Worm (Caenorhabditis elegans): ENCODE results near the gene nlp-16.

DNA sequence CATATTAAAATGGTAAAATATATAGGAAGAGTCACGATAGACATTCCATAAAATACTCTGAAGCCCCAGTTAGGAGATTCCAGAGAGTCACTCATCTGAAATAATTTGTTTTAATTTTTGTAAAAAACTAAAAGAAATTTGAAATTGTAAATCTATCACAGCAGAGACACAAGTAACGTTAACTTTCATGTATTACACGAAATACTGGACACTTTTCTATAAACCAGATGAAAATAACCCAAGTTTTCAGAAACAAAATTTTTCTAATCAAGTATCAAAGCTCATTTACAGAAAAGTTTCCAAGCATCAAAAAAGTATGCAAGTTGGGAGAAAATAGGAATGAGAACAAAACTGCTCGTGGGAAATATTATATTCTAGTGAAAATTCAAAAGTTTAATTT, 38.6 kb upstream of the nlp-16 start, which contains the start of gene srv-27:
- TF ChIP-seq dve-1 (tag; optimal IDR thresholded peaks at IDR 0.05) (no peak), ceh-9 (tag; optimal IDR thresholded peaks at IDR 0.05) (no peak)
